Fruit fly (Drosophila melanogaster): ENCODE data around the gene spartin.

The spartin gene

dm6 chr3R:4663068-4663467 is 8.5 kb downstream of the spartin start (continued):
- TF ChIP-seq CG6854 (GFP tag; optimal IDR thresholded peaks at IDR 0.05) (no peak), CG7368 (GFP tag; optimal IDR thresholded peaks at IDR 0.05) (peak; percentile 4), CG34406 (GFP tag; optimal IDR thresholded peaks at IDR 0.05) (peak; percentile 48), CG6792 (GFP tag; optimal IDR thresholded peaks at IDR 0.05) (peak; percentile 50), CG15336 (GFP tag; IDR thresholded peaks at IDR 0.05) (peak; percentile 89), CG11294 (GFP tag; IDR thresholded peaks at IDR 0.05) (peak; percentile 64), acj6 (GFP tag; optimal IDR thresholded peaks at IDR 0.05) (peak; percentile 51), CG9139 (GFP tag; optimal IDR thresholded peaks at IDR 0.05) (peak; percentile 15)

- TF ChIP-seq Sox102F (GFP tag; optimal IDR thresholded peaks at IDR 0.05) = no peak
- TF ChIP-seq CG8119 (GFP tag; IDR thresholded peaks at IDR 0.05) = no peak
- TF ChIP-seq CG6808 (GFP tag; optimal IDR thresholded peaks at IDR 0.05) = no peak
- no peak for TF ChIP-seq CG6276 (GFP tag; optimal IDR thresholded peaks at IDR 0.05)
- no peak for TF ChIP-seq Eip78C (GFP tag)
- no peak for TF ChIP-seq CG3919 (GFP tag; optimal IDR thresholded peaks at IDR 0.05)
- TF ChIP-seq CG7368 (GFP tag; optimal IDR thresholded peaks at IDR 0.05) = no peak
Observed at dm6 chr3R:4664199-4664598, 9.6 kb downstream of the spartin start.

dm6 chr3R:4664947-4665346 is 10.3 kb downstream of the spartin start:
- TF ChIP-seq Sox14 (GFP tag; optimal IDR thresholded peaks at IDR 0.05) (peak; percentile 68), CG6808 (GFP tag; optimal IDR thresholded peaks at IDR 0.05) (peak; percentile 87), acj6 (GFP tag; optimal IDR thresholded peaks at IDR 0.05) (peak; percentile 82), CG4318 (GFP tag; optimal IDR thresholded peaks at IDR 0.05) (no peak), cyc (GFP tag; optimal IDR thresholded peaks at IDR 0.05) (peak; percentile 58), achi (GFP tag; optimal IDR thresholded peaks at IDR 0.05) (peak; percentile 82), Sox15 (GFP tag; optimal IDR thresholded peaks at IDR 0.05) (no peak), fkh (GFP tag; optimal IDR thresholded peaks at IDR 0.05) (peak; percentile 95), Sox102F (GFP tag; optimal IDR thresholded peaks at IDR 0.05) (peak; percentile 83), lz (GFP tag; optimal IDR thresholded peaks at IDR 0.05) (peak; percentile 78), CG16779 (tag; optimal IDR thresholded peaks at IDR 0.05) (peak; percentile 83), dac (GFP tag; optimal IDR thresholded peaks at IDR 0.05) (no peak), Eip93F (GFP tag; optimal IDR thresholded peaks at IDR 0.05) (no peak), eg (GFP tag; IDR thresholded peaks at IDR 0.05) (peak; percentile 79), salr (GFP tag; optimal IDR thresholded peaks at IDR 0.05) (peak; percentile 46 to 84), Eip75B (GFP tag; optimal IDR thresholded peaks at IDR 0.05) (peak; percentile 75), svp (GFP tag) (peak; percentile 91), CG31627 (GFP tag; optimal IDR thresholded peaks at IDR 0.05) (peak; percentile 75), CG6854 (GFP tag; optimal IDR thresholded peaks at IDR 0.05) (peak; percentile 78), spab (GFP tag; optimal IDR thresholded peaks at IDR 0.05) (peak; percentile 88), esn (GFP tag; optimal IDR thresholded peaks at IDR 0.05) (peak; percentile 88), OdsH (GFP tag; optimal IDR thresholded peaks at IDR 0.05) (peak; percentile 79), Eip78C (GFP tag) (peak; percentile 97), Blimp-1 (GFP tag; optimal IDR thresholded peaks at IDR 0.05) (peak; percentile 73), fd59A (GFP tag; optimal IDR thresholded peaks at IDR 0.05) (peak; percentile 77), CG6276 (GFP tag; optimal IDR thresholded peaks at IDR 0.05) (peak; percentile 52), CG10669 (GFP tag; optimal IDR thresholded peaks at IDR 0.05) (peak; percentile 89), net (GFP tag; optimal IDR thresholded peaks at IDR 0.05) (peak; percentile 85), pdm3 (GFP tag; optimal IDR thresholded peaks at IDR 0.05) (peak; percentile 84), Hr4 (GFP tag; optimal IDR thresholded peaks at IDR 0.05) (peak; percentile 23), Gug (GFP tag; IDR thresholded peaks at IDR 0.05) (peak; percentile 50), CG6163 (GFP tag; IDR thresholded peaks at IDR 0.05) (peak; percentile 90), CG8632 (GFP tag; optimal IDR thresholded peaks at IDR 0.05) (peak; percentile 92), CG11762 (GFP tag; optimal IDR thresholded peaks at IDR 0.05; ENCODE audit: insufficient read depth) (peak; percentile 85), CG8319 (GFP tag; optimal IDR thresholded peaks at IDR 0.05) (peak; percentile 78), Ets96B (tag; optimal IDR thresholded peaks at IDR 0.05) (peak; percentile 65), CG6792 (GFP tag; optimal IDR thresholded peaks at IDR 0.05) (peak; percentile 90), CG11902 (GFP tag; optimal IDR thresholded peaks at IDR 0.05) (peak; percentile 16), vri (GFP tag; optimal IDR thresholded peaks at IDR 0.05) (peak; percentile 96), CG15336 (GFP tag; IDR thresholded peaks at IDR 0.05) (peak; percentile 31; the same call in 1 of the 2 replicates), CG34406 (GFP tag; optimal IDR thresholded peaks at IDR 0.05) (peak; percentile 86), dsx (GFP tag; optimal IDR thresholded peaks at IDR 0.05; ENCODE audit: poor library complexity, severe bottlenecking) (peak; percentile 69)
